Fruit fly (Drosophila melanogaster) S2 (cell line): Measurements from ENCODE around the gene gwl.

Experiments
- CG8478 ChIP-seq: fragments of >200 bp; optimal IDR thresholded peaks from 2 replicates; lab custom pipeline; 2018
- CTCF ChIP-seq, 2 experiments: fragments of >200 bp; optimal IDR thresholded peaks; 2 replicates each; lab custom pipeline; 2018

- TF ChIP-seq CG8478 (lab: Kevin White, UChicago), result no peak
- TF ChIP-seq CTCF (optimal IDR thresholded peaks at IDR 0.05; lab: Kevin White, UChicago), result no peak
Measured at dm6 chr3R:18719767-18720341, 26.3 kb upstream of the gwl start.
